Fruit fly (Drosophila melanogaster): ENCODE data around the gene Brr2.

DNA sequence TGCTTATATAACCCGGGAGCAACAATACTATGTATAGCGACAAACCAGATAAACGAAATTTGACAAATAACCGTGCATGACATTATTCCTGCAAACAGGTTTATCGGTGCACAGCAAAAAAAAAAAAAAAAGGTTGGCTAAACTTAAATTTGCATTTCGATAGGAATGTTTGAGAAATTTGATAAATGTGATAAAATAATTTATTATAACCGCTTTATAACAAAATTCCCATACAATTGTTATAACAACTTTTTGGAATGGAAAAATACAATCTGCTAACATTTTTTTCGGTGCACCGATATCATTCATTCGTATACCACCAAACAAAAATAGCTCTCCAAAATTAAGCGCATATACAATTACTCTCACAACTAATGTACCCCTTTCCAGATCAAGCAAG lies 9.9 kb upstream of the Brr2 start:
- no peak for TF ChIP-seq pan (optimal IDR thresholded peaks at IDR 0.05)
- TF ChIP-seq Dll (optimal IDR thresholded peaks at IDR 0.05): no peak
- no peak for TF ChIP-seq CG8478 (optimal IDR thresholded peaks at IDR 0.05)
- TF ChIP-seq usp (GFP tag; optimal IDR thresholded peaks at IDR 0.05): no peak
- TF ChIP-seq EcR (GFP tag; optimal IDR thresholded peaks at IDR 0.05): no peak

Data from whole organism.